Worm (Caenorhabditis elegans) whole organism, late embryonic: Measurements from ENCODE around the gene exos-9.

ENCODE experiments used
- F13H6.1 ChIP-seq: sonication (generic microtip); optimal IDR thresholded peaks from 2 replicates; lab custom pipeline; 2016; ENCODE audit warnings: missing genetic modification characterization, missing compliant biosample characterization
- K09A11.1 ChIP-seq: sonication (generic microtip); optimal IDR thresholded peaks from 2 replicates; lab custom pipeline; 2017; ENCODE audit warnings: antibody characterized with exemption, mild to moderate bottlenecking, missing genetic modification characterization, missing compliant biosample characterization; ENCODE audit not compliant: insufficient read depth
- T23F11.4 ChIP-seq: fragments of 200-800 bp; sonication (Bioruptor generic); optimal IDR thresholded peaks from 2 replicates; lab custom pipeline; 2018; ENCODE audit warnings: mild to moderate bottlenecking, missing genetic modification characterization, missing compliant biosample characterization
- ama-1 ChIP-seq: fragments of 150-350 bp; optimal IDR thresholded peaks from 2 replicates; lab custom pipeline; 2014
- ceh-18 ChIP-seq: sonication (generic microtip); optimal IDR thresholded peaks from 2 replicates; lab custom pipeline; 2016; ENCODE audit warnings: missing genetic modification characterization, missing compliant biosample characterization
- ceh-19 ChIP-seq: fragments of 200-800 bp; sonication (Bioruptor generic); optimal IDR thresholded peaks from 2 replicates; lab custom pipeline; 2018; ENCODE audit warnings: mild to moderate bottlenecking, missing genetic modification characterization, missing compliant biosample characterization
- ceh-24 ChIP-seq: sonication (generic microtip); optimal IDR thresholded peaks from 2 replicates; lab custom pipeline; 2016; ENCODE audit warnings: mild to moderate bottlenecking, missing genetic modification characterization, missing compliant biosample characterization
- ceh-30 ChIP-seq: fragments of 150-350 bp; optimal IDR thresholded peaks from 2 replicates; lab custom pipeline; 2014; ENCODE audit warnings: missing biosample characterization, missing genetic modification characterization
- ceh-34 ChIP-seq: sonication (generic microtip); optimal IDR thresholded peaks from 2 replicates; lab custom pipeline; 2016; ENCODE audit warnings: mild to moderate bottlenecking, missing genetic modification characterization, missing compliant biosample characterization
- ceh-9 ChIP-seq: sonication (generic microtip); optimal IDR thresholded peaks from 2 replicates; lab custom pipeline; 2016; ENCODE audit warnings: mild to moderate bottlenecking, missing genetic modification characterization, inconsistent platforms, missing compliant biosample characterization
- dmd-4 ChIP-seq: sonication (generic microtip); optimal IDR thresholded peaks from 2 replicates; lab custom pipeline; 2016; ENCODE audit warnings: borderline replicate concordance, missing genetic modification characterization, missing compliant biosample characterization
- elt-2 ChIP-seq: sonication (generic microtip); optimal IDR thresholded peaks from 2 replicates; lab custom pipeline; 2016; ENCODE audit warnings: missing genetic modification reagents, missing genetic modification characterization, missing compliant biosample characterization
- elt-4 ChIP-seq: sonication (generic microtip); optimal IDR thresholded peaks from 2 replicates; lab custom pipeline; 2016; ENCODE audit warnings: missing genetic modification characterization, missing compliant biosample characterization
- fax-1 ChIP-seq: sonication (generic microtip); optimal IDR thresholded peaks from 2 replicates; lab custom pipeline; 2016; ENCODE audit warnings: missing genotype, missing genetic modification characterization, missing compliant biosample characterization
- fkh-10 ChIP-seq: fragments of 150-350 bp; optimal IDR thresholded peaks from 2 replicates; lab custom pipeline; 2014; ENCODE audit warnings: missing biosample characterization, missing genetic modification reagents, missing genetic modification characterization
- gmeb-2 ChIP-seq: sonication (generic microtip); optimal IDR thresholded peaks from 2 replicates; lab custom pipeline; 2016; ENCODE audit warnings: missing genetic modification characterization, inconsistent platforms, missing compliant biosample characterization
- hlh-15 ChIP-seq: sonication (generic microtip); optimal IDR thresholded peaks from 2 replicates; lab custom pipeline; 2016; ENCODE audit warnings: missing genetic modification characterization, missing compliant biosample characterization
- hlh-30 ChIP-seq: sonication (generic microtip); optimal IDR thresholded peaks from 2 replicates; lab custom pipeline; 2017; ENCODE audit warnings: antibody characterized with exemption, missing genetic modification characterization, missing compliant biosample characterization; ENCODE audit not compliant: insufficient read depth
- hlh-6 ChIP-seq: sonication (generic microtip); optimal IDR thresholded peaks from 2 replicates; lab custom pipeline; 2016; ENCODE audit warnings: missing genotype, missing genetic modification characterization, missing compliant biosample characterization
- lin-11 ChIP-seq: fragments of 200-800 bp; sonication (Bioruptor generic); optimal IDR thresholded peaks from 2 replicates; lab custom pipeline; 2018; ENCODE audit warnings: mild to moderate bottlenecking, missing genetic modification characterization, missing compliant biosample characterization
- mec-3 ChIP-seq: sonication (generic microtip); optimal IDR thresholded peaks from 2 replicates; lab custom pipeline; 2016; ENCODE audit warnings: borderline replicate concordance, missing genetic modification characterization, missing compliant biosample characterization
- nhr-11 ChIP-seq: fragments of 150-350 bp; optimal IDR thresholded peaks from 2 replicates; lab custom pipeline; 2014; ENCODE audit warnings: missing biosample characterization, missing genetic modification characterization
- odd-2 ChIP-seq: sonication (generic microtip); optimal IDR thresholded peaks from 2 replicates; lab custom pipeline; 2017; ENCODE audit warnings: antibody characterized with exemption, mild to moderate bottlenecking, missing genetic modification characterization, missing compliant biosample characterization
- pag-3 ChIP-seq: sonication (generic microtip); optimal IDR thresholded peaks from 2 replicates; lab custom pipeline; 2016; ENCODE audit warnings: missing compliant biosample characterization, missing genetic modification characterization, borderline replicate concordance
- pat-9 ChIP-seq: fragments of 200-800 bp; sonication (Bioruptor generic); optimal IDR thresholded peaks from 2 replicates; lab custom pipeline; 2018; ENCODE audit warnings: mild to moderate bottlenecking, missing genetic modification characterization, moderate library complexity, missing compliant biosample characterization
- pax-1 ChIP-seq: fragments of 150-350 bp; optimal IDR thresholded peaks from 2 replicates; lab custom pipeline; 2014; ENCODE audit warnings: missing biosample characterization, missing genetic modification characterization
- pha-2 ChIP-seq: sonication (generic microtip); optimal IDR thresholded peaks from 2 replicates; lab custom pipeline; 2017; ENCODE audit warnings: mild to moderate bottlenecking, missing genetic modification characterization, missing compliant biosample characterization
- pqm-1 ChIP-seq: sonication (generic microtip); optimal IDR thresholded peaks from 2 replicates; lab custom pipeline; 2016; ENCODE audit warnings: missing genetic modification characterization, missing compliant biosample characterization
- ref-2 ChIP-seq: sonication (generic microtip); optimal IDR thresholded peaks from 2 replicates; lab custom pipeline; 2016; ENCODE audit warnings: missing genetic modification characterization, missing compliant biosample characterization
- sox-2 ChIP-seq: fragments of 200-800 bp; sonication (Bioruptor generic); IDR thresholded peaks from 2 replicates; pipeline ENCODE4 v1.3.6; 2022; ENCODE audit warnings: missing genetic modification reagents, missing genetic modification characterization, missing compliant biosample characterization
- sox-4 ChIP-seq: sonication (generic microtip); optimal IDR thresholded peaks from 2 replicates; lab custom pipeline; 2017; ENCODE audit warnings: mild to moderate bottlenecking, missing genetic modification characterization, inconsistent platforms, missing compliant biosample characterization
- syd-9 ChIP-seq: sonication (generic microtip); optimal IDR thresholded peaks from 2 replicates; lab custom pipeline; 2016; ENCODE audit warnings: mild to moderate bottlenecking, missing genetic modification characterization, moderate library complexity, missing compliant biosample characterization
- unc-3 ChIP-seq, 2 experiments: fragments of 200-800 bp in 1 of 2; sonication (Bioruptor generic) in 1 of 2; sonication (generic microtip) in 1 of 2; conservative IDR thresholded peaks in 1 of 2; optimal IDR thresholded peaks in 1 of 2; 2 replicates each; pipeline versions ENCODE4 v1.3.6 to Lab custom; 2016 to 2022; ENCODE audit warnings: missing compliant biosample characterization in 2 of 2, missing genetic modification characterization in 2 of 2, missing genetic modification reagents in 1 of 2
- unc-42 ChIP-seq: sonication (generic microtip); optimal IDR thresholded peaks from 2 replicates; lab custom pipeline; 2016; ENCODE audit warnings: missing genotype, missing genetic modification characterization, missing compliant biosample characterization
- unc-86 ChIP-seq: sonication (generic microtip); optimal IDR thresholded peaks from 2 replicates; lab custom pipeline; 2016; ENCODE audit warnings: missing genetic modification characterization, missing compliant biosample characterization
- zip-5 ChIP-seq: sonication (generic microtip); optimal IDR thresholded peaks from 2 replicates; lab custom pipeline; 2016; ENCODE audit warnings: missing genetic modification characterization, missing compliant biosample characterization

exos-9 gene

ce11 chrIII:7150162-7150561 is 47.7 kb downstream of the exos-9 start:
- no peak for TF ChIP-seq ceh-24 (tag; lab: Kevin White, UChicago)
- no peak for TF ChIP-seq sox-2 (GFP tag; lab: Robert Waterston, UW)
- TF ChIP-seq ama-1 (lab: Kevin White, UChicago): no peak
- TF ChIP-seq pax-1 (tag; lab: Kevin White, UChicago): no peak
- TF ChIP-seq unc-42 (tag; lab: Kevin White, UChicago): no peak
- TF ChIP-seq nhr-11 (tag; lab: Kevin White, UChicago): no peak
- TF ChIP-seq elt-4: no peak
- TF ChIP-seq, all 69 proteins: peak for 0

DNA sequence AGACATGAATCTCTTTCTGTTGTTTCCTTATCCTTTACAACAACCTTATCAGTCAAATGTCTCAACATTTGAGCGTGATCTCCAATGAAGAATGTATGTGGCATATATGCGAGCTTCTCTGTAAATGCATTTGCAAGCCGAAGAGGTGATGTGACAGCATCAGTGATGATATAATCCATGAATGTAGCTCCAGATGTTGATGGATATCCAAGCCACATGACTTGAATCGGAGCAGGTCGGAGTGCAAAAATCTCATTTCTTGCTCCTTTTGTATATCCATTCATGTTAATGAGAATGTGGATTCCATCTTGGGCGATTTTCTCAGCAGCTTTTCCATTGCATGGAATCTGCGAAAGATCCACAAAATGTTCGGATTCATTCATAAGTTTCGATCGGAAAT is 49.7 kb downstream of the exos-9 start:
- TF ChIP-seq nhr-11 (tag; lab: Kevin White, UChicago) (no peak), hlh-15 (tag; lab: Kevin White, UChicago) (no peak), lin-11 (no peak), ceh-19 (GFP tag; lab: Kevin White, UChicago) (no peak), zip-5 (tag; lab: Kevin White, UChicago) (no peak), ceh-18 (tag; lab: Kevin White, UChicago) (no peak), syd-9 (no peak), gmeb-2 (tag; lab: Kevin White, UChicago) (no peak), sox-4 (tag; lab: Kevin White, UChicago) (no peak), F13H6.1 (tag; lab: Kevin White, UChicago) (no peak), ceh-9 (no peak), dmd-4 (tag; lab: Kevin White, UChicago) (no peak), hlh-30 (no peak), ceh-30 (no peak), elt-2 (tag; lab: Kevin White, UChicago) (no peak), T23F11.4 (GFP tag; lab: Kevin White, UChicago) (no peak)
- TF ChIP-seq, all 69 proteins: peak for 0

DNA sequence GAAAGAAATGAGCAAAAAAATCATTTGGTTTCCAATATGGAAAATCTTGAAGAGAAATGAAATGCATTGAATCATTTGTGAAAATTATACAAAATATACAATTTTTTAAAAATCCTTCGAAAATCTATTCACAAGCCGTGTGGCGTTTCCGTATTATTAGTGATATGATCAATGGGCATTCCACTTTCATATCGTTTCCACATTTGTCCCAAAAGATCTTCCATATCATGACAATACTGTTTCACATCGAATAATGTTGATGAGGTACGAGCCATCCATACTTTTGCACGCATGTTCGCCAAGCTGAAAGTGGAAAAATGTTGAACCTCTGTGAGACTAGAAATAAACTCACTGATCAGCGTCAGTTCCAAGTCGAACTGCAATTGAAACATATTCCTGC is 51.5 kb downstream of the exos-9 start:
- TF ChIP-seq odd-2 (tag; lab: Kevin White, UChicago): no peak
- no peak for TF ChIP-seq ceh-34
- TF ChIP-seq elt-2 (tag; lab: Kevin White, UChicago): no peak
- TF ChIP-seq hlh-6 (tag; lab: Kevin White, UChicago): no peak
- no peak for TF ChIP-seq nhr-11 (tag; lab: Kevin White, UChicago)
- no peak for TF ChIP-seq ceh-30
- no peak for TF ChIP-seq unc-3 (GFP tag; conservative IDR thresholded peaks at IDR 0.05; lab: Robert Waterston, UW)
- TF ChIP-seq unc-3 (tag; optimal IDR thresholded peaks at IDR 0.05; lab: Kevin White, UChicago): no peak
- TF ChIP-seq pha-2 (tag; lab: Kevin White, UChicago): no peak
- TF ChIP-seq pqm-1: no peak
- no peak for TF ChIP-seq pat-9 (tag; lab: Kevin White, UChicago)
- no peak for TF ChIP-seq unc-86 (tag; lab: Kevin White, UChicago)
- no peak for TF ChIP-seq fkh-10 (GFP tag; lab: Kevin White, UChicago)
- TF ChIP-seq fax-1 (tag; lab: Kevin White, UChicago): no peak
- TF ChIP-seq ref-2 (tag; lab: Kevin White, UChicago): no peak
- TF ChIP-seq K09A11.1: no peak
- no peak for TF ChIP-seq pag-3 (tag; lab: Kevin White, UChicago)
- TF ChIP-seq mec-3 (tag; lab: Kevin White, UChicago): no peak
